Worm (Caenorhabditis elegans) whole organism, late embryonic: Measurements from ENCODE around the gene W07G4.1.

Experiments used
- C08G9.2 ChIP-seq: sonication (generic microtip); optimal IDR thresholded peaks from 2 replicates; lab custom pipeline; 2016; ENCODE audit warnings: mild to moderate bottlenecking, missing genetic modification characterization, moderate library complexity, missing compliant biosample characterization
- F13H6.1 ChIP-seq: sonication (generic microtip); optimal IDR thresholded peaks from 2 replicates; lab custom pipeline; 2016; ENCODE audit warnings: missing genetic modification characterization, missing compliant biosample characterization
- ama-1 ChIP-seq: fragments of 150-350 bp; optimal IDR thresholded peaks from 2 replicates; lab custom pipeline; 2014
- dmd-4 ChIP-seq: sonication (generic microtip); optimal IDR thresholded peaks from 2 replicates; lab custom pipeline; 2016; ENCODE audit warnings: borderline replicate concordance, missing genetic modification characterization, missing compliant biosample characterization
- dve-1 ChIP-seq: sonication (generic microtip); optimal IDR thresholded peaks from 2 replicates; lab custom pipeline; 2017; ENCODE audit warnings: antibody characterized with exemption, mild to moderate bottlenecking, missing genetic modification characterization, missing compliant biosample characterization
- ets-4 ChIP-seq: sonication (generic microtip); optimal IDR thresholded peaks from 2 replicates; lab custom pipeline; 2016; ENCODE audit warnings: missing genetic modification characterization, missing compliant biosample characterization
- fkh-6 ChIP-seq: sonication (generic microtip); optimal IDR thresholded peaks from 2 replicates; lab custom pipeline; 2016; ENCODE audit warnings: missing genetic modification characterization, missing compliant biosample characterization
- npax-4 ChIP-seq: sonication (generic microtip); optimal IDR thresholded peaks from 2 replicates; lab custom pipeline; 2016; ENCODE audit warnings: missing genetic modification characterization, missing compliant biosample characterization
- pag-3 ChIP-seq: sonication (generic microtip); optimal IDR thresholded peaks from 2 replicates; lab custom pipeline; 2016; ENCODE audit warnings: missing compliant biosample characterization, missing genetic modification characterization, borderline replicate concordance
- pat-9 ChIP-seq: fragments of 200-800 bp; sonication (Bioruptor generic); optimal IDR thresholded peaks from 2 replicates; lab custom pipeline; 2018; ENCODE audit warnings: mild to moderate bottlenecking, missing genetic modification characterization, moderate library complexity, missing compliant biosample characterization
- pqm-1 ChIP-seq: sonication (generic microtip); optimal IDR thresholded peaks from 2 replicates; lab custom pipeline; 2016; ENCODE audit warnings: missing genetic modification characterization, missing compliant biosample characterization
- ref-2 ChIP-seq: sonication (generic microtip); optimal IDR thresholded peaks from 2 replicates; lab custom pipeline; 2016; ENCODE audit warnings: missing genetic modification characterization, missing compliant biosample characterization
- tbx-2 ChIP-seq: sonication (generic microtip); optimal IDR thresholded peaks from 2 replicates; lab custom pipeline; 2016; ENCODE audit warnings: missing genetic modification characterization, missing compliant biosample characterization
- ttx-3 ChIP-seq: sonication (generic microtip); optimal IDR thresholded peaks from 2 replicates; lab custom pipeline; 2016; ENCODE audit warnings: missing genetic modification reagents, missing genetic modification characterization, missing compliant biosample characterization

- TF ChIP-seq ttx-3 (tag; lab: Kevin White, UChicago), result peak; percentile 74
- no peak for TF ChIP-seq ama-1 (lab: Kevin White, UChicago)
- TF ChIP-seq pat-9 (tag; lab: Kevin White, UChicago), result peak; percentile 89
- TF ChIP-seq pqm-1, result peak; percentile 62
- TF ChIP-seq npax-4 (tag; lab: Kevin White, UChicago), result peak; percentile 59
- peak; percentile 76 for TF ChIP-seq dve-1
- TF ChIP-seq pag-3, result peak; percentile 66
- TF ChIP-seq tbx-2 (tag; lab: Kevin White, UChicago), result peak; percentile 83
- peak; percentile 83 for TF ChIP-seq C08G9.2 (tag; lab: Kevin White, UChicago)
- TF ChIP-seq dmd-4 (tag; lab: Kevin White, UChicago), result peak; percentile 82
- TF ChIP-seq fkh-6 (tag; lab: Kevin White, UChicago), result peak; percentile 87
- peak; percentile 83 for TF ChIP-seq F13H6.1 (tag; lab: Kevin White, UChicago)
- TF ChIP-seq ref-2, result peak; percentile 65
- peak; percentile 44 for TF ChIP-seq ets-4
Observed at ce11 chrV:13003378-13003777, 29.9 kb upstream of the W07G4.1 start.
